Worm (Caenorhabditis elegans): Measurements from ENCODE around the gene B0395.3.
"Not testable (repeated sequence)": the region's sequence is repeated elsewhere in the genome, so short reads cannot be mapped to it uniquely, and the experiment has no call there.

Gene B0395.3

DNA sequence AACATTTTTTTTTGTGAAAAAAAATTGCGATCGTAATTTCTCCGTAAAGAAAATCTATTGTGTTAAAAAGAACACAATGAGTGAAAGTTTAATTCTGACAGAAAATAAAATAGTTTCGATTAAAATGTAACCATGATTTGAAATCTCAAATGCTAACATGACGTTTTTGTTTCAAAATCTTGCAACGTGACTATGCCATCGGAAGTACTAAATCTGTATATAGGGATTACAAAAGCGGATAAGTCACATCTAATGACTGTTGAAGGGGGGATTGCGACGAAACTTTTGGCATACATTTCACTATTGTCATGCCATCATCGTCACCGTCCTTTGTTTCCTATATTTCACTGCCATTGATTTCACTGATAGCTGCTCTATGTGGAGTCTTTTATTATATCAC, 32.5 kb upstream of the B0395.3 start, which contains the start of gene col-187:
Gene col-187, plus strand, starts transcription at position 301 of the 400 bp plus-strand sequence.
- TF ChIP-seq elt-3 (tag; optimal IDR thresholded peaks at IDR 0.05) = no peak
- no peak for TF ChIP-seq nhr-237 (tag; optimal IDR thresholded peaks at IDR 0.05)
- no peak for TF ChIP-seq mdl-1 (tag; optimal IDR thresholded peaks at IDR 0.05)
- no peak for TF ChIP-seq egl-27 (tag; optimal IDR thresholded peaks at IDR 0.05)
- no peak for TF ChIP-seq skn-1 (tag; optimal IDR thresholded peaks at IDR 0.05)
- TF ChIP-seq eor-1 (tag; optimal IDR thresholded peaks at IDR 0.05) = no peak
- TF ChIP-seq nhr-11 (tag; optimal IDR thresholded peaks at IDR 0.05) = no peak
- TF ChIP-seq nhr-67 (tag; optimal IDR thresholded peaks at IDR 0.05) = no peak
- TF ChIP-seq nhr-76 (tag; optimal IDR thresholded peaks at IDR 0.05) = no peak
- no peak for TF ChIP-seq tbx-2 (tag; optimal IDR thresholded peaks at IDR 0.05)
- no peak for TF ChIP-seq nhr-12 (tag; optimal IDR thresholded peaks at IDR 0.05)
- TF ChIP-seq ceh-28 (tag; optimal IDR thresholded peaks at IDR 0.05) = no peak
- TF ChIP-seq fkh-10 (GFP tag; optimal IDR thresholded peaks at IDR 0.05) = no peak
- no peak for TF ChIP-seq ceh-9 (tag; optimal IDR thresholded peaks at IDR 0.05)
- TF ChIP-seq egl-5 (tag; optimal IDR thresholded peaks at IDR 0.05) = no peak
- no peak for TF ChIP-seq nhr-77 (tag; optimal IDR thresholded peaks at IDR 0.05)
- no peak for TF ChIP-seq mml-1 (tag; optimal IDR thresholded peaks at IDR 0.05)
- no peak for TF ChIP-seq ceh-16 (tag; optimal IDR thresholded peaks at IDR 0.05)

DNA sequence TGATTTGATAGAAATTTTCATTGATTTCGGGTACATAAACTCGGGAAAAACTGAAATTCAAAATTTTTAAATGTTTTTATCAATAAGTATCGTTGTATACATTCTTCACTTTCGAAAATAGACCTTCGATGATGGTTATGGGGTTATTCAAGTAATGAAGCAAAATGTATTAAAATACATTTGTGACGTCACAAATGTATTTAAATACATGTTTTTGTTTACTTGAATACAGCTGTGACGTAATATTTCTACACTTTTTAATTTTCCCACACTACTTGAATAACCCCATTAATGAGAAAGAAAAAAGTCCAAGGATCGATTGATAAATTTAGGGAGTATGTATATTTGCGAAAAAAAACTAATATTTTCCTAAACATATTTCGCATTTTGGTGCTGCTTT, 27.9 kb upstream of the B0395.3 start:
- TF ChIP-seq elt-1 (tag; optimal IDR thresholded peaks at IDR 0.05) (no peak), elt-2 (tag; optimal IDR thresholded peaks at IDR 0.05) (no peak), unc-62 (GFP tag; optimal IDR thresholded peaks at IDR 0.05) (no peak), eor-1 (tag; optimal IDR thresholded peaks at IDR 0.05) (no peak), pha-4 (tag; optimal IDR thresholded peaks at IDR 0.05) (no peak), snpc-4 (tag; optimal IDR thresholded peaks at IDR 0.05) (no peak), ama-1 (optimal IDR thresholded peaks at IDR 0.05) (no peak), lin-39 (tag; optimal IDR thresholded peaks at IDR 0.05) (no peak), nhr-28 (tag; optimal IDR thresholded peaks at IDR 0.05) (no peak), nhr-23 (tag; optimal IDR thresholded peaks at IDR 0.05) (no peak), ceh-28 (tag; optimal IDR thresholded peaks at IDR 0.05) (no peak), nhr-67 (tag; optimal IDR thresholded peaks at IDR 0.05) (no peak), ztf-4 (tag; optimal IDR thresholded peaks at IDR 0.05) (no peak), ceh-82 (tag; optimal IDR thresholded peaks at IDR 0.05) (no peak), R02D3.7 (tag; optimal IDR thresholded peaks at IDR 0.05) (no peak), lsy-12 (tag; optimal IDR thresholded peaks at IDR 0.05) (no peak), zag-1 (tag; optimal IDR thresholded peaks at IDR 0.05) (no peak), lin-15B (tag; optimal IDR thresholded peaks at IDR 0.05) (no peak), pqm-1 (tag; optimal IDR thresholded peaks at IDR 0.05) (no peak), tbx-2 (tag; optimal IDR thresholded peaks at IDR 0.05) (no peak)

DNA sequence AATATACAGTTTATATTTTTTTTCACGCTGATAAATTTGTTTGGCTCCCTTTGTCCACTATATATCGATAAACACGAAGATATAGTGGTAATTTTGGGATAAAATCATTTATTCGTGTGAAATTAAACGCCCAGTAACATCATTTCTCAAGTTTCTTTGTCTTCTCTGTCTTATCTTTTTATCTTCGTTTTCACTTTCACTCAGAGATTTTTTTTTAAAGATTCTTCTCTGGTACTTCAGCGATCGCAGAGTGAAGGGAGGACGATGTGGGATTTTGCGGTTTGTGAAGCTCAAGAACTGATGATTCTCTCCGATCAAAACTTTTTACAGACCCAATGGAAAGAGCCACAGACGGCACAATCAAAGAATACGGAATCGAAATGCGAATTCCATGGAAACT, 22.3 kb upstream of the B0395.3 start, which contains the start of gene T27A8.3:
Gene T27A8.3, plus strand, starts transcription at position 301 of the 400 bp plus-strand sequence.
- TF ChIP-seq elt-3, ceh-9, fos-1 (tag; optimal IDR thresholded peaks at IDR 0.05): not testable (repeated sequence)

DNA sequence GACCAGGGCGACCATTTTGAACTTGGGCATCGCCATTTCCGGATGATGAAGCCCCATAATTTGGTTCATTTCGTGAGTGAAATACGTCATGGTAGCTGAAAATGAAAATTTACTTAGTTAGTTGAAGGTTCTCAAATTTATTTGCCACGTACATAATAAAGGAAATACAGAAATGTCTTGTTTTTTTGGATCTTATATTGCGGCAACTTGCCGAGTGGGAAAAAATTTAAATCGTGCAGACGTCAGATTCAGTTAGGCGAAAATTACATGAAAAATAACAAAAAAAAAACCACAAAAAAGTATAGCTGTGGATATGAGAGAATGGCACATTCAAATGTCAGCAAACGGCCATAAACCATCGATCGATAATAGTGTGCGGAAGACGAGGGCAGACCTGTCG, 18.8 kb upstream of the B0395.3 start, which contains the start of gene T27A8.2:
Gene T27A8.2, minus strand, starts transcription at position 101 of the 400 bp plus-strand sequence.
- no peak for TF ChIP-seq ZK546.5 (tag; optimal IDR thresholded peaks at IDR 0.05)
- no peak for TF ChIP-seq nhr-12 (tag; optimal IDR thresholded peaks at IDR 0.05)
- no peak for TF ChIP-seq nhr-11 (tag; optimal IDR thresholded peaks at IDR 0.05)
- no peak for TF ChIP-seq fkh-10 (GFP tag; optimal IDR thresholded peaks at IDR 0.05)
- no peak for TF ChIP-seq daf-12 (tag; optimal IDR thresholded peaks at IDR 0.05)
- TF ChIP-seq elt-3 (tag; optimal IDR thresholded peaks at IDR 0.05) = no peak
- no peak for TF ChIP-seq eor-1 (tag; optimal IDR thresholded peaks at IDR 0.05)
- no peak for TF ChIP-seq nhr-25 (tag; optimal IDR thresholded peaks at IDR 0.05)
- no peak for TF ChIP-seq lin-39 (tag; optimal IDR thresholded peaks at IDR 0.05)
- no peak for TF ChIP-seq sea-2 (GFP tag; optimal IDR thresholded peaks at IDR 0.05)
- TF ChIP-seq ama-1 (optimal IDR thresholded peaks at IDR 0.05) = no peak
- no peak for TF ChIP-seq zag-1 (tag; optimal IDR thresholded peaks at IDR 0.05)
- no peak for TF ChIP-seq pha-4 (tag; optimal IDR thresholded peaks at IDR 0.05)
- TF ChIP-seq egl-5 (tag; optimal IDR thresholded peaks at IDR 0.05) = no peak
- TF ChIP-seq nhr-76 (tag; optimal IDR thresholded peaks at IDR 0.05) = no peak
- no peak for TF ChIP-seq lsy-12 (tag; optimal IDR thresholded peaks at IDR 0.05)

All from whole organism, L3 larva.